Fruit fly (Drosophila melanogaster) whole organism, wandering third instar larva: ENCODE data around the gene Atg2.

Experiments used
- Abd-B ChIP-seq: fragments of >200 bp; optimal IDR thresholded peaks from 2 replicates; lab custom pipeline; 2017; ENCODE audit warnings: missing biosample characterization, missing genetic modification characterization
- CG32264 ChIP-seq: fragments of 200-800 bp; sonication (Bioruptor generic); optimal IDR thresholded peaks from 2 replicates; lab custom pipeline; 2016; ENCODE audit warnings: missing biosample characterization, missing genetic modification characterization
- CrebA ChIP-seq: fragments of 200-800 bp; sonication (Bioruptor generic); optimal IDR thresholded peaks from 2 replicates; lab custom pipeline; 2016; ENCODE audit warnings: missing biosample characterization, mild to moderate bottlenecking, missing genetic modification characterization, borderline replicate concordance
- Dfd ChIP-seq: fragments of >200 bp; optimal IDR thresholded peaks from 2 replicates; lab custom pipeline; 2017; ENCODE audit warnings: missing biosample characterization, missing genetic modification characterization
- Dif ChIP-seq: fragments of 200-275, 200-300 bp; sonication (Bioruptor generic); optimal IDR thresholded peaks from 2 replicates; lab custom pipeline; 2018; ENCODE audit warnings: missing biosample characterization, missing genetic modification characterization; ENCODE audit not compliant: partially characterized antibody
- HLH106 ChIP-seq: fragments of 200-800 bp; optimal IDR thresholded peaks from 3 replicates; lab custom pipeline; 2019; ENCODE audit warnings: missing biosample characterization, mild to moderate bottlenecking, missing genetic modification characterization, moderate library complexity
- Hnf4 ChIP-seq: fragments of 200-800 bp; sonication (Bioruptor generic); optimal IDR thresholded peaks from 2 replicates; lab custom pipeline; 2016; ENCODE audit warnings: missing biosample characterization, mild to moderate bottlenecking, missing genetic modification characterization
- Hr78 ChIP-seq: fragments of >200 bp; optimal IDR thresholded peaks from 2 replicates; lab custom pipeline; 2017; ENCODE audit warnings: missing biosample characterization, missing genetic modification characterization
- Jra ChIP-seq: sonication (Bioruptor generic); optimal IDR thresholded peaks from 2 replicates; lab custom pipeline; 2016; ENCODE audit warnings: missing biosample characterization, missing genetic modification characterization
- N ChIP-seq: fragments of >200 bp; optimal IDR thresholded peaks from 2 replicates; lab custom pipeline; 2018; ENCODE audit warnings: missing biosample characterization, missing external identifiers, missing genetic modification characterization
- OdsH ChIP-seq: fragments of 200-800 bp; sonication (Bioruptor generic); optimal IDR thresholded peaks from 2 replicates; lab custom pipeline; 2016; ENCODE audit warnings: missing biosample characterization, mild to moderate bottlenecking, missing genetic modification characterization
- Rel ChIP-seq, 2 experiments: fragments of 200-800 bp; sonication (Bioruptor generic) in 1 of 2; optimal IDR thresholded peaks; 2 replicates in 1 of 2; 3 replicates in 1 of 2; lab custom pipeline; 2016 to 2019; ENCODE audit warnings: mild to moderate bottlenecking in 2 of 2, missing biosample characterization in 2 of 2, missing genetic modification characterization in 2 of 2, moderate library complexity in 1 of 2
- Sp1 ChIP-seq: fragments of 200-800 bp; sonication (Bioruptor generic); optimal IDR thresholded peaks from 3 replicates; lab custom pipeline; 2019; ENCODE audit warnings: missing biosample characterization, mild to moderate bottlenecking, missing genetic modification characterization, moderate library complexity
- Vsx2 ChIP-seq: fragments of 200-300, 225-300 bp; sonication (Bioruptor generic); optimal IDR thresholded peaks from 2 replicates; lab custom pipeline; 2018; ENCODE audit warnings: missing biosample characterization, missing genetic modification characterization; ENCODE audit not compliant: partially characterized antibody
- br ChIP-seq: fragments of 200-800 bp; sonication (Bioruptor generic); optimal IDR thresholded peaks from 2 replicates; lab custom pipeline; 2016; ENCODE audit warnings: missing biosample characterization, missing genetic modification characterization
- brk ChIP-seq: fragments of 200-800 bp; sonication (Bioruptor generic); optimal IDR thresholded peaks from 2 replicates; lab custom pipeline; 2016; ENCODE audit warnings: missing biosample characterization, mild to moderate bottlenecking, missing genetic modification characterization
- dl ChIP-seq, 2 experiments: fragments of 175-275, 200-275 bp in 1 of 2; fragments of 200-275 bp in 1 of 2; sonication (Bioruptor generic); optimal IDR thresholded peaks; lab custom pipeline; 2018; ENCODE audit warnings: mild to moderate bottlenecking in 2 of 2, missing biosample characterization in 2 of 2, missing genetic modification characterization in 2 of 2, moderate library complexity in 2 of 2; ENCODE audit not compliant: partially characterized antibody in 2 of 2, insufficient read depth in 1 of 2
- dmrt93B ChIP-seq: fragments of 200-800 bp; sonication (Bioruptor generic); optimal IDR thresholded peaks from 2 replicates; lab custom pipeline; 2018; ENCODE audit warnings: missing biosample characterization, mild to moderate bottlenecking, missing genetic modification characterization
- dsf ChIP-seq: sonication (Bioruptor generic); optimal IDR thresholded peaks from 2 replicates; lab custom pipeline; 2016; ENCODE audit warnings: missing biosample characterization, missing genetic modification characterization, borderline replicate concordance
- ey ChIP-seq: fragments of 200-800 bp; sonication (Bioruptor generic); optimal IDR thresholded peaks from 2 replicates; lab custom pipeline; 2016; ENCODE audit warnings: missing biosample characterization, missing genetic modification characterization
- foxo ChIP-seq, 2 experiments: fragments of 200-800 bp; sonication (Bioruptor generic); optimal IDR thresholded peaks; 2 replicates in 1 of 2; 3 replicates in 1 of 2; lab custom pipeline; 2016 to 2017; ENCODE audit warnings: missing biosample characterization in 2 of 2, missing genetic modification characterization in 2 of 2
- fru ChIP-seq: fragments of 200-800 bp; sonication (Bioruptor generic); optimal IDR thresholded peaks from 3 replicates; lab custom pipeline; 2016; ENCODE audit warnings: missing biosample characterization, mild to moderate bottlenecking, missing genetic modification characterization
- h ChIP-seq: fragments of 200-800 bp; sonication (Bioruptor generic); optimal IDR thresholded peaks from 3 replicates; lab custom pipeline; 2016; ENCODE audit warnings: missing biosample characterization, mild to moderate bottlenecking, missing genetic modification characterization
- jim ChIP-seq: fragments of 175-275, 200-325 bp; sonication (Bioruptor generic); optimal IDR thresholded peaks from 2 replicates; lab custom pipeline; 2016; ENCODE audit warnings: missing biosample characterization, mild to moderate bottlenecking, missing genetic modification characterization
- lola ChIP-seq: fragments of >200 bp; optimal IDR thresholded peaks from 2 replicates; lab custom pipeline; 2017; ENCODE audit warnings: missing biosample characterization, missing genetic modification characterization
- pan ChIP-seq: fragments of >200 bp; optimal IDR thresholded peaks from 2 replicates; lab custom pipeline; 2017
- psq ChIP-seq: fragments of 200-800 bp; sonication (Bioruptor generic); optimal IDR thresholded peaks from 3 replicates; lab custom pipeline; 2017; ENCODE audit warnings: missing biosample characterization, mild to moderate bottlenecking, missing genetic modification characterization, moderate library complexity
- rgr ChIP-seq: fragments of 200-800 bp; sonication (Bioruptor generic); optimal IDR thresholded peaks from 3 replicates; lab custom pipeline; 2016; ENCODE audit warnings: missing biosample characterization, mild to moderate bottlenecking, missing genetic modification characterization
- sage ChIP-seq: fragments of 200-800 bp; sonication (Bioruptor generic); optimal IDR thresholded peaks from 2 replicates; lab custom pipeline; 2016; ENCODE audit warnings: missing biosample characterization, mild to moderate bottlenecking, missing genetic modification characterization
- sv ChIP-seq: fragments of 200-800 bp; sonication (Bioruptor generic); optimal IDR thresholded peaks from 3 replicates; lab custom pipeline; 2016; ENCODE audit warnings: missing biosample characterization, missing genetic modification characterization
- woc ChIP-seq: sonication (Bioruptor generic); optimal IDR thresholded peaks from 2 replicates; lab custom pipeline; 2016; ENCODE audit warnings: missing biosample characterization, mild to moderate bottlenecking, missing genetic modification characterization

Atg2 gene

DNA sequence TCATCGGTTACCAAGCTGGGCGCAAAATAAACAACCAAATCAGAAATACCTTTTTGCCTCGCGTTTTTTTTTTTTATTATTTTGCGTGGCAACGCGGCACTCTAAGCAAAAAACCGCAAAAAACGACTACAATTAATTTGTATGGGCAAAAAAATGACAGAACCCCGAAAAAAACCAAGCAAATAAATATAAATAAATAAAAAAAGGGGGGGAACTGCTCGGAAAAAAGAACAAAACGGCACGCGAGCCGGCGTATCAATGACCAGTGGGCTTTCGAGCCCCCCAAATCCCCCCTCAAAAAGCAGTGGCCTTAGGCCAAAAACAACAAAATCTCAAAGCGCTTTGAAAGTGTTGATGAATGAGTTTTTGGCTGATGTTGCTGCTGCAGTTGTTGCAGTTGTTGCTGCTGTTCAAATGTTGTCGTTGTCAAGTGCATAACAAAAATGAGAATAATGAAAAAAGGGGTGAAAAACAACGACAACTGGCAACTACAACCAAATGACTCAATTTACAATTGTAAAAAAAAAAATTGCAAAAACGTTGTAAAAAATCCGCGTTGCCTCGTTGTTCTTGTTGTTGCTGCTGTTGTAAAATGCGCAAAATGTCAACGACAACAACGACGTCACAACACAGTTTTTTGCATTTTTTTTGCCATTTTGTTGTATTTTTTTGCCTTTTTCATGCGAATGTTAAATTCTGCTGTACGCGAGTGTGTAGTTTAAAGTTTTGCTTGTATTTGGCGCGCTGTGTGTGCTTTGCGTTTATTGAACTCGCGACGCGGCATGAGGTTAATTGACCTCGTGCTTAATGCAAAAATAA lies 31.2 kb downstream of the Atg2 start:
- TF ChIP-seq sage (peak; percentile 12), woc (GFP tag; lab: Kevin White, UChicago) (no peak), jim (GFP tag; lab: Kevin White, UChicago) (peak; percentile 46), dl (GFP tag; optimal IDR thresholded peaks at IDR 0.05; lab: Kevin White, UChicago; ENCODE audit: insufficient read depth in 1 of 2, partially characterized antibody in 2 of 2) (no peak), brk (GFP tag; lab: Kevin White, UChicago) (no peak), OdsH (no peak), Sp1 (GFP tag; lab: Kevin White, UChicago) (peak; percentile 57), h (GFP tag; lab: Kevin White, UChicago) (peak; percentile 60), CrebA (GFP tag; lab: Kevin White, UChicago) (peak; percentile 43), Abd-B (GFP tag; lab: Kevin White, UChicago) (no peak), Hr78 (GFP tag; lab: Kevin White, UChicago) (no peak), HLH106 (peak; percentile 20), Rel (GFP tag; optimal IDR thresholded peaks at IDR 0.05; lab: Kevin White, UChicago) (peak; percentile 51), Rel (tag; optimal IDR thresholded peaks at IDR 0.05; lab: Kevin White, UChicago) (peak; percentile 50), rgr (GFP tag; lab: Kevin White, UChicago) (peak; percentile 2), N (GFP tag; lab: Kevin White, UChicago) (no peak), Hnf4 (GFP tag; lab: Kevin White, UChicago) (no peak)

DNA sequence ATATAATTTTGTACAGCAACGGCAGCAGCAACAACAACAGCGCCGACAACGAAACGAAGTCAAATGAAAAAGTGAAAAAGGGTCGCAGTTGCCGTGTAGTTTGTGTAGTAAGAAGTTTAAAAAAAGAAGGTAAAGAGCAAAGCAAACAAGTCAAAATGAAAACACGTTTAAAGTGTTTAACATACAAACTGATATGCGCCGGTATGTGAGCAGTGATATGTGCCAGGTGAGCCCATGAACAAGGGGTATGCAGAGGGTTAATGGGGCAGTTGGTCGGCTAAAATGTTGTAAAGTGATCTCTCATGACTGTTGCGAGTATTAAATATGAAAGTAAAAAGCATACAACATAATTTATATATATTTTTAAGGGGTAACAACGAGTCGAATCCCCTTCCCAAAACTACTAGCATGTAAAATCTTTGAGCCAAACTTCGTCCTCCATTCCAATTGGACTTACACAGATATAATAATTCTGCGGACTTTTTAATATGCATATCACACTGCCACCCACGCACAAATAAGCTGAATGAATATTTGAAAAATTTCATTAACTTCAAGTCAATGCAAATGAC lies 31.9 kb downstream of the Atg2 start:
- TF ChIP-seq CG32264 (GFP tag; lab: Kevin White, UChicago) (no peak), ey (GFP tag; lab: Kevin White, UChicago) (peak; percentile 19), woc (GFP tag; lab: Kevin White, UChicago) (peak; percentile 39), Vsx2 (GFP tag; lab: Kevin White, UChicago) (no peak), br (peak; percentile 28), HLH106 (peak; percentile 76), dsf (GFP tag; lab: Kevin White, UChicago) (no peak), brk (GFP tag; lab: Kevin White, UChicago) (no peak), Rel (GFP tag; optimal IDR thresholded peaks at IDR 0.05; lab: Kevin White, UChicago) (no peak), Rel (tag; optimal IDR thresholded peaks at IDR 0.05; lab: Kevin White, UChicago) (no peak), Dif (GFP tag; lab: Kevin White, UChicago) (no peak), OdsH (peak; percentile 8), sv (GFP tag; lab: Kevin White, UChicago) (peak; percentile 27), rgr (GFP tag; lab: Kevin White, UChicago) (peak; percentile 13), h (GFP tag; lab: Kevin White, UChicago) (peak; percentile 88), fru (peak; percentile 64), CrebA (GFP tag; lab: Kevin White, UChicago) (peak; percentile 26), psq (GFP tag; lab: Kevin White, UChicago) (peak; percentile 72), pan (lab: Kevin White, UChicago) (peak; percentile 49), Hnf4 (GFP tag; lab: Kevin White, UChicago) (peak; percentile 23), Hr78 (GFP tag; lab: Kevin White, UChicago) (no peak), dmrt93B (GFP tag; lab: Kevin White, UChicago) (peak; percentile 52), foxo (GFP tag; optimal IDR thresholded peaks at IDR 0.05; lab: Kevin White, UChicago) (peak in 1 of 2 experiments; percentile 87)

DNA sequence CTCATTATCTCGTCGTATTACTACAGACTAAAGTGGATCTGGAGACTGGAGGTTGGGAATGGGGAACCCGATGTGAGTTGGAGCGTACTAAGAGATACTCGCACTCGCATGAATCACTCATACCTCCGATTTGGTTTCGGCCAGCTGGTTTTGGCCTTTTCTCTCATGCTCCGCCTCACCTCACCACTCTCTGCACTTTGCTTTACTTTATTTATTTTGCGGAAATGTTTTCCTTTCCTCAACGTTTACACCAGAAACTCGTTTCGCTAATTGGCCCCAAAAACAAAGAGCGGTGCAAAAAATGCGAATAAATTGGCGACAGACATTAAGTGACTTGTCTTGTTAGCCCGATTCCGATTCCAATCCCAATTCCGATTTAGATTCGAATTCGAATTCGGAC lies 33.2 kb downstream of the Atg2 start:
- TF ChIP-seq Vsx2 (GFP tag; lab: Kevin White, UChicago), result peak; percentile 22
- TF ChIP-seq psq (GFP tag; lab: Kevin White, UChicago), result peak; percentile 23
- TF ChIP-seq HLH106, result no peak
- TF ChIP-seq Dif (GFP tag; lab: Kevin White, UChicago), result no peak
- TF ChIP-seq h (GFP tag; lab: Kevin White, UChicago), result no peak
- TF ChIP-seq woc (GFP tag; lab: Kevin White, UChicago), result no peak
- no peak for TF ChIP-seq Hr78 (GFP tag; lab: Kevin White, UChicago)
- no peak for TF ChIP-seq jim (GFP tag; lab: Kevin White, UChicago)
- no peak for TF ChIP-seq lola (GFP tag; lab: Kevin White, UChicago)
- TF ChIP-seq Jra (GFP tag; lab: Kevin White, UChicago), result no peak
- TF ChIP-seq CrebA (GFP tag; lab: Kevin White, UChicago), result no peak
- no peak for TF ChIP-seq OdsH
- TF ChIP-seq Dfd (GFP tag; lab: Kevin White, UChicago), result no peak
